Worm (Caenorhabditis elegans) whole organism, L4 larva: Measurements from ENCODE around the gene mct-3.

Source experiments
- F26F4.8 ChIP-seq: fragments of 200-800 bp; sonication (Bioruptor generic); conservative IDR thresholded peaks from 2 replicates; pipeline ENCODE4 v1.3.6; 2022; ENCODE audit warnings: missing genetic modification characterization, missing compliant biosample characterization
- F49E8.2 ChIP-seq: sonication (generic microtip); optimal IDR thresholded peaks from 2 replicates; lab custom pipeline; 2016; ENCODE audit warnings: missing compliant biosample characterization, mild to moderate bottlenecking, missing genetic modification characterization, borderline replicate concordance
- Y75B8A.6 ChIP-seq: fragments of 200-800 bp; sonication (Bioruptor generic); IDR thresholded peaks from 2 replicates; pipeline ENCODE4 v1.3.6; 2022; ENCODE audit warnings: missing genetic modification reagents, missing genetic modification characterization, missing compliant biosample characterization
- aha-1 ChIP-seq: fragments of 150-350 bp; peaks from one replicate; lab custom pipeline; 2014; ENCODE audit warnings: missing biosample characterization, missing genetic modification characterization
- arid-1 ChIP-seq: fragments of 200-800 bp; sonication (Bioruptor generic); conservative IDR thresholded peaks from 2 replicates; pipeline ENCODE4 v1.3.6; 2022; ENCODE audit warnings: missing genetic modification reagents, missing genetic modification characterization, missing compliant biosample characterization
- ctbp-1 ChIP-seq: fragments of 200-800 bp; sonication (Bioruptor generic); IDR thresholded peaks from 2 replicates; pipeline ENCODE4 v1.3.6; 2022; ENCODE audit warnings: missing genetic modification reagents, missing genetic modification characterization, missing compliant biosample characterization
- daf-16 ChIP-seq, 3 experiments: sonication (generic microtip); optimal IDR thresholded peaks; 2 replicates each; lab custom pipeline; 2016 to 2017; ENCODE audit warnings: missing genetic modification characterization in 3 of 3, missing genetic modification reagents in 3 of 3, mild to moderate bottlenecking in 2 of 3, missing compliant biosample characterization in 2 of 3, missing biosample characterization in 1 of 3, moderate library complexity in 1 of 3
- daf-8 ChIP-seq: fragments of 200-800 bp; sonication (Bioruptor generic); IDR thresholded peaks from 2 replicates; pipeline ENCODE4 v1.3.6; 2022; ENCODE audit warnings: missing genetic modification characterization, missing compliant biosample characterization
- dmd-6 ChIP-seq: fragments of 200-800 bp; sonication (Bioruptor generic); IDR thresholded peaks from 2 replicates; pipeline ENCODE4 v1.3.6; 2022; ENCODE audit warnings: missing genetic modification reagents, missing genetic modification characterization, missing compliant biosample characterization
- dmd-8 ChIP-seq: fragments of 200-800 bp; sonication (Bioruptor generic); IDR thresholded peaks from 2 replicates; pipeline ENCODE4 v1.3.6; 2022; ENCODE audit warnings: missing genetic modification characterization, missing compliant biosample characterization
- dve-1 ChIP-seq: sonication (generic microtip); optimal IDR thresholded peaks from 2 replicates; lab custom pipeline; 2017; ENCODE audit warnings: antibody characterized with exemption, mild to moderate bottlenecking, missing genetic modification characterization, missing compliant biosample characterization; ENCODE audit not compliant: insufficient read depth
- egl-27 ChIP-seq: sonication (generic microtip); optimal IDR thresholded peaks from 3 replicates; lab custom pipeline; 2017; ENCODE audit warnings: missing biosample characterization, missing genetic modification reagents, missing genetic modification characterization
- fkh-10 ChIP-seq: fragments of 150-350 bp; optimal IDR thresholded peaks from 2 replicates; lab custom pipeline; 2014; ENCODE audit warnings: missing biosample characterization, missing genetic modification reagents, missing genetic modification characterization
- hif-1 ChIP-seq, 2 experiments: sonication (generic microtip); optimal IDR thresholded peaks; 2 replicates each; lab custom pipeline; 2016 to 2017; ENCODE audit warnings: missing compliant biosample characterization in 2 of 2, missing genetic modification characterization in 2 of 2, missing genetic modification reagents in 2 of 2, missing genotype in 2 of 2, mild to moderate bottlenecking in 1 of 2
- hlh-11 ChIP-seq: fragments of 200-800 bp; sonication (Bioruptor generic); optimal IDR thresholded peaks from 2 replicates; lab custom pipeline; 2018; ENCODE audit warnings: mild to moderate bottlenecking, missing genetic modification characterization, missing compliant biosample characterization
- hlh-30 ChIP-seq: sonication (generic microtip); optimal IDR thresholded peaks from 2 replicates; lab custom pipeline; 2017; ENCODE audit warnings: antibody characterized with exemption, mild to moderate bottlenecking, missing genetic modification characterization, missing compliant biosample characterization; ENCODE audit not compliant: insufficient read depth
- hmg-1.1 ChIP-seq: fragments of 200-800 bp; sonication (Bioruptor generic); IDR thresholded peaks from 2 replicates; pipeline ENCODE4 v1.3.6; 2022; ENCODE audit warnings: missing genetic modification reagents, missing genetic modification characterization, missing compliant biosample characterization
- jun-1 ChIP-seq: fragments of 150-350 bp; optimal IDR thresholded peaks from 2 replicates; lab custom pipeline; 2014; ENCODE audit warnings: missing biosample characterization, missing genetic modification reagents, missing genetic modification characterization
- lin-15B ChIP-seq: fragments of 150-350 bp; sonication (generic microtip); optimal IDR thresholded peaks from 3 replicates; lab custom pipeline; 2014; ENCODE audit warnings: missing biosample characterization, missing genetic modification characterization
- lir-3 ChIP-seq: sonication (generic microtip); optimal IDR thresholded peaks from 2 replicates; lab custom pipeline; 2016; ENCODE audit warnings: mild to moderate bottlenecking, missing genetic modification characterization, missing compliant biosample characterization
- madf-5 ChIP-seq, 2 experiments: fragments of 200-800 bp; sonication (Bioruptor generic); IDR thresholded peaks; 2 replicates each; pipeline ENCODE4 v1.3.6; 2022; ENCODE audit warnings: missing compliant biosample characterization in 2 of 2, missing genetic modification characterization in 2 of 2
- mes-2 ChIP-seq: sonication (generic microtip); optimal IDR thresholded peaks from 2 replicates; lab custom pipeline; 2016; ENCODE audit warnings: missing genotype, mild to moderate bottlenecking, missing genetic modification characterization, missing compliant biosample characterization; ENCODE audit not compliant: poor library complexity, severe bottlenecking
- mxl-2 ChIP-seq: fragments of 200-800 bp; sonication (Bioruptor generic); conservative IDR thresholded peaks from 2 replicates; pipeline ENCODE4 v1.3.6; 2022; ENCODE audit warnings: missing genetic modification reagents, missing genetic modification characterization, missing compliant biosample characterization
- nhr-11 ChIP-seq: fragments of 150-350 bp; optimal IDR thresholded peaks from 2 replicates; lab custom pipeline; 2014; ENCODE audit warnings: missing biosample characterization, missing genetic modification characterization
- nhr-111 ChIP-seq: fragments of 200-800 bp; sonication (Bioruptor generic); optimal IDR thresholded peaks from 2 replicates; lab custom pipeline; 2018; ENCODE audit warnings: mild to moderate bottlenecking, missing genetic modification characterization, missing compliant biosample characterization
- nhr-25 ChIP-seq: sonication (generic microtip); optimal IDR thresholded peaks from 2 replicates; lab custom pipeline; 2017; ENCODE audit warnings: missing genetic modification characterization, mild to moderate bottlenecking, missing compliant biosample characterization, antibody characterized with exemption, moderate library complexity, borderline replicate concordance; ENCODE audit not compliant: insufficient read depth
- nhr-28 ChIP-seq: fragments of 150-350 bp; optimal IDR thresholded peaks from 2 replicates; lab custom pipeline; 2014; ENCODE audit warnings: missing biosample characterization, missing genetic modification characterization
- php-3 ChIP-seq: fragments of 200-800 bp; sonication (Bioruptor generic); IDR thresholded peaks from 2 replicates; pipeline ENCODE4 v1.3.6; 2022; ENCODE audit warnings: missing genetic modification reagents, missing genetic modification characterization, missing compliant biosample characterization
- pqm-1 ChIP-seq: sonication (generic microtip); optimal IDR thresholded peaks from 2 replicates; lab custom pipeline; 2017; ENCODE audit warnings: missing biosample characterization, missing genetic modification characterization
- saeg-2 ChIP-seq: fragments of 200-800 bp; sonication (Bioruptor generic); IDR thresholded peaks from 2 replicates; pipeline ENCODE4 v1.3.6; 2022; ENCODE audit warnings: missing genetic modification reagents, missing genetic modification characterization, missing compliant biosample characterization
- tag-97 ChIP-seq: fragments of 200-800 bp; sonication (Bioruptor generic); IDR thresholded peaks from 2 replicates; pipeline ENCODE4 v1.3.6; 2022; ENCODE audit warnings: missing genetic modification characterization, missing compliant biosample characterization
- unc-39 ChIP-seq: sonication (generic microtip); optimal IDR thresholded peaks from 2 replicates; lab custom pipeline; 2017; ENCODE audit warnings: missing biosample characterization, missing genetic modification characterization
- vab-7 ChIP-seq: fragments of 200-800 bp; sonication (Bioruptor generic); IDR thresholded peaks from 2 replicates; pipeline ENCODE4 v1.3.6; 2022; ENCODE audit warnings: missing genetic modification reagents, missing genetic modification characterization, missing compliant biosample characterization
- zag-1 ChIP-seq: fragments of 150-350 bp; optimal IDR thresholded peaks from 2 replicates; lab custom pipeline; 2014; ENCODE audit warnings: missing biosample characterization, missing genetic modification characterization
- zip-11 ChIP-seq: fragments of 200-800 bp; sonication (Bioruptor generic); IDR thresholded peaks from 2 replicates; pipeline ENCODE4 v1.3.6; 2022; ENCODE audit warnings: missing genetic modification characterization, missing compliant biosample characterization
- ztf-11 ChIP-seq: fragments of 150-350 bp; optimal IDR thresholded peaks from 2 replicates; lab custom pipeline; 2014; ENCODE audit warnings: missing biosample characterization, missing genetic modification characterization

mct-3 gene

ce11 chrX:13852606-13853005 lies at the start of gene mct-3:
Gene mct-3 (plus strand): TSS chrX:13852906.
- no peak for TF ChIP-seq daf-8
- peak; percentile 13 for TF ChIP-seq aha-1 (tag; lab: Kevin White, UChicago)
- TF ChIP-seq tag-97 (GFP tag; lab: Robert Waterston, UW) = no peak
- no peak for TF ChIP-seq ztf-11

ce11 chrX:13803246-13803645 lies 49.5 kb upstream of the mct-3 start:
- 0 out of 2 replicates have a peak, but pooled peaks have one; percentile 31 for TF ChIP-seq php-3 (GFP tag; lab: Robert Waterston, UW)
- TF ChIP-seq dve-1 (tag; lab: Kevin White, UChicago) = peak; percentile 65
- peak; percentile 24 for TF ChIP-seq pqm-1 (tag; lab: Kevin White, UChicago)
- TF ChIP-seq hlh-11 (tag; lab: Kevin White, UChicago) = peak; percentile 73
- peak; percentile 59 for TF ChIP-seq dmd-6 (GFP tag; lab: Robert Waterston, UW)
- TF ChIP-seq hlh-30 = peak; percentile 42
- TF ChIP-seq egl-27 (tag; lab: Kevin White, UChicago) = no peak
- peak; percentile 60 for TF ChIP-seq nhr-28 (tag; lab: Kevin White, UChicago)
- no peak for TF ChIP-seq mes-2 (tag; lab: Kevin White, UChicago)
- TF ChIP-seq ctbp-1 (GFP tag; lab: Robert Waterston, UW) = no peak
- TF ChIP-seq daf-16 (GFP tag; optimal IDR thresholded peaks at IDR 0.05; lab: Kevin White, UChicago) = no peak
- peak; percentile 33 for TF ChIP-seq daf-16 (tag; optimal IDR thresholded peaks at IDR 0.05; lab: Kevin White, UChicago)

- no peak for TF ChIP-seq zag-1 (tag; lab: Kevin White, UChicago)
- no peak for TF ChIP-seq lir-3 (tag; lab: Kevin White, UChicago)
- no peak for TF ChIP-seq arid-1 (GFP tag; lab: Robert Waterston, UW)
- no peak for TF ChIP-seq F49E8.2 (tag; lab: Kevin White, UChicago)
- no peak for TF ChIP-seq nhr-25 (tag; lab: Kevin White, UChicago)
- TF ChIP-seq mxl-2 = no peak
- TF ChIP-seq unc-39 (tag; lab: Kevin White, UChicago) = no peak
- no peak for TF ChIP-seq nhr-111 (GFP tag; lab: Kevin White, UChicago)
- TF ChIP-seq jun-1 (tag; lab: Kevin White, UChicago) = no peak
- TF ChIP-seq zip-11 = no peak
- TF ChIP-seq saeg-2 (GFP tag; lab: Robert Waterston, UW) = no peak
- no peak for TF ChIP-seq dmd-8 (GFP tag; lab: Robert Waterston, UW)
- no peak for TF ChIP-seq hlh-11 (tag; lab: Kevin White, UChicago)
- no peak for TF ChIP-seq nhr-11 (tag; lab: Kevin White, UChicago)
- no peak for TF ChIP-seq madf-5 (GFP tag; IDR thresholded peaks at IDR 0.05; lab: Robert Waterston, UW)
- no peak for TF ChIP-seq Y75B8A.6 (GFP tag; lab: Robert Waterston, UW)
- no peak for TF ChIP-seq F26F4.8 (GFP tag; lab: Robert Waterston, UW)
- no peak for TF ChIP-seq lin-15B
Measured at ce11 chrX:13809773-13810172, 42.9 kb upstream of the mct-3 start, which contains the start of gene obr-3. Gene obr-3 (minus strand): TSS chrX:13809873.

- TF ChIP-seq vab-7 (GFP tag; lab: Robert Waterston, UW) (no peak), dmd-6 (GFP tag; lab: Robert Waterston, UW) (peak; percentile 27)
- TF ChIP-seq, all 104 proteins: peak for 1
Measured at ce11 chrX:13811156-13811555, 41.5 kb upstream of the mct-3 start.

ce11 chrX:13811929-13812328 lies 40.8 kb upstream of the mct-3 start:
- TF ChIP-seq fkh-10 (GFP tag; lab: Kevin White, UChicago) = peak; percentile 2
- TF ChIP-seq nhr-25 (tag; lab: Kevin White, UChicago) = no peak
- TF ChIP-seq daf-16 (GFP tag; optimal IDR thresholded peaks at IDR 0.05; lab: Kevin White, UChicago) = peak in 1 of 2 experiments; percentile 22
- no peak for TF ChIP-seq daf-16 (tag; optimal IDR thresholded peaks at IDR 0.05; lab: Kevin White, UChicago)
- TF ChIP-seq hmg-1.1 (GFP tag; lab: Robert Waterston, UW) = 0 out of 2 replicates have a peak, but pooled peaks have one; percentile 20
- peak in 1 of 2 experiments; percentile 24 for TF ChIP-seq hif-1 (tag; optimal IDR thresholded peaks at IDR 0.05; lab: Kevin White, UChicago)
- TF ChIP-seq dmd-6 (GFP tag; lab: Robert Waterston, UW) = 0 out of 2 replicates have a peak, but pooled peaks have one; percentile 5
- TF ChIP-seq php-3 (GFP tag; lab: Robert Waterston, UW) = no peak
